Worm (Caenorhabditis elegans): ENCODE data around the gene cng-3.

- TF ChIP-seq pqm-1 (tag; optimal IDR thresholded peaks at IDR 0.05) (no peak), gmeb-2 (tag; optimal IDR thresholded peaks at IDR 0.05) (no peak)
These were observed 33.6 kb downstream of the cng-3 start, which contains the start of gene hsp-12.6 for ce11 chrIV:9447209-9447608.

All from whole organism, late embryonic.